Worm (Caenorhabditis elegans): ENCODE results near the gene T22D1.8.

DNA sequence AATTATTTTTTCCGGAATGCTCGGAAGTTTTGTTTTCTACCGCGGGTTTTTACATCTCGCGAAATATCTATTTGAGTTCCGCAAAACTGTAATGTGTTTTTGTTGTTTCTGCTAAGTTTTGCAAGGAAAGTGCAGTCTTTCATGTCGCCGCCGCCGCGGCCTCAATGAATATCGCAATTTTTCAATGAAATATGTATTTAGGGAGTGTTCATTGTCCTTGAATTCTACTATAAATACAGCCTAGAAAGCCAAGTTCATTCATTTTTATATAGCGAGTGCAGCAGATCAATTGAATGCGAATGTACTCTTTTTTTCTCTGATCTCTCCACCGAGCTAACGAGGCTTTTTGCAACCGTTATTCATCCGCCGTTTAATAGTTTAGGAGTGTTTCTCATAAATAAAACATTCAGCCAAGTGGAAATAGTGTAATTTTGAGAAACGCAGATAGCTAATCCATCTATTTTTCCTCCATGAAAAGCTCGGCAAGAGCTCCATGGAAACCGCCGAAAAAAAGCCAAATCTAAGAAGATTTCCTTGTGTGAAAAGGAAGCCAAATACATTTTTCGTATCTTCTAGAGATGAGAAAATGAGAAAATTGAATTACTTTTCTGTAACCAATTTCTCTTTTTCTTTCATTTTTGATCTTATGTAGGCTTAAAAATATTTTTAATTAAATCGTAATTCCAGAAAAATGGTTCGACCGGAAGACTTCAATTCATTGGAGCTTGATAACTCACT is 6.9 kb upstream of the T22D1.8 start, which contains the start of gene T22D1.3:
- TF ChIP-seq W03F9.2 (tag; optimal IDR thresholded peaks at IDR 0.05) (no peak), him-1 (tag; optimal IDR thresholded peaks at IDR 0.05) (no peak), dao-5 (tag; optimal IDR thresholded peaks at IDR 0.05) (no peak)
